Fruit fly (Drosophila melanogaster): ENCODE data around the gene CG5114.

Gene CG5114

DNA sequence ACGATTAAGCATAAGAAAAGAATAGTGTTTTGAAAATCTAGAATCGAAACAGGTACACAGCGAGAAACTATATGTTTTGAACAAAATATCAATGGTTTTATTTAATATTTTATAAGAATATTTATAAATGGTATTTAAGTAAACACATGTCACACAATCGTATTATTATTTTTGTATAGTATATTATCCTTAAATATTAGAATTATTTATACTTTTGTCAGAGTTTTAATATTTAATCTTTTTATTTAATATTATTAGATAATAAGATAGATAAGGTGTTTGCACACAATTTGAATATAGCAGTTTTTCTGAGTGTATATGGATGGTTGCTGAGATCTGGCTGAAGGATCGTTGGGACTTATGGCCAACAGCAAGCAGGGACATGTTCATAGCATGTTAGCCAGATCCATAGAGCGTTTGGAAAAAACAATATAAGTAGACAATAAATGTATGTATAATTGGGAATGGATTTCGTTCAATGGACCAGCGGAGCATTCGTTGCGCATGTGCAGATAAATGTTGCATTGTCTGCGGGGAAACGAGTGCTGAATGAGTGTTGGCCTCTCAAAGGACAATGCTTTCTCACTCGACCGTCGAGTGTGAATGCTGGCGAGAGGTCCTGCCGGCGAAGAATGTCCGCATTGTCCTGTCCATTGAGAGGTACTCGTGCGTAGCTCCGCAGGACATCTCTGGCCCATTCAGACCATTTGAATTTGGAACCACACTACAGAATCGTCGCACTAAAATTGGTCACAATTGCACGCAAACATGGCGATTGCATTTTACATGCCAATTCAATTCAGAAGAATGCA is 29.6 kb upstream of the CG5114 start (continued):
- no peak for TF ChIP-seq Doc3 (GFP tag; IDR thresholded peaks at IDR 0.05; ENCODE audit: partially characterized antibody)
- TF ChIP-seq p53 (GFP tag; optimal IDR thresholded peaks at IDR 0.05) = peak; percentile 28
- TF ChIP-seq lmd (GFP tag; IDR thresholded peaks at IDR 0.05) = no peak
- peak; percentile 12 for TF ChIP-seq phol (tag; optimal IDR thresholded peaks at IDR 0.05)
- 0 out of 2 replicates have a peak, but pooled peaks have one; percentile 17 for TF ChIP-seq CG31441 (GFP tag; IDR thresholded peaks at IDR 0.05)
- peak; percentile 64 for TF ChIP-seq zf30C (GFP tag; optimal IDR thresholded peaks at IDR 0.05)
- no peak for TF ChIP-seq Awh (GFP tag; IDR thresholded peaks at IDR 0.05)
- no peak for TF ChIP-seq sens-2 (GFP tag; IDR thresholded peaks at IDR 0.05)
- TF ChIP-seq gem (tag; optimal IDR thresholded peaks at IDR 0.05) = peak; percentile 27
- TF ChIP-seq lola (GFP tag; optimal IDR thresholded peaks at IDR 0.05) = peak in 1 of 3 experiments; percentile 51
- TF ChIP-seq CG4360 (GFP tag; IDR thresholded peaks at IDR 0.05) = no peak
- TF ChIP-seq CG1233 (GFP tag; optimal IDR thresholded peaks at IDR 0.05) = no peak
- no peak for TF ChIP-seq klu (GFP tag; IDR thresholded peaks at IDR 0.05)
- no peak for TF ChIP-seq unc-4 (GFP tag; IDR thresholded peaks at IDR 0.05; ENCODE audit: partially characterized antibody)
- TF ChIP-seq CG32532 (GFP tag; IDR thresholded peaks at IDR 0.05) = no peak
- TF ChIP-seq CG3838 (GFP tag; optimal IDR thresholded peaks at IDR 0.05) = no peak
- no peak for TF ChIP-seq prd (optimal IDR thresholded peaks at IDR 0.05)
- peak; percentile 37; the same call in 2 of the 3 replicates for TF ChIP-seq prd (GFP tag; IDR thresholded peaks at IDR 0.05)
- TF ChIP-seq Hr78 (GFP tag; optimal IDR thresholded peaks at IDR 0.05) = no peak
- peak; percentile 97 for TF ChIP-seq twi (tag; optimal IDR thresholded peaks at IDR 0.05)
- peak; percentile 9 for TF ChIP-seq CG7271 (tag; optimal IDR thresholded peaks at IDR 0.05)
- no peak for TF ChIP-seq CG13123 (GFP tag; optimal IDR thresholded peaks at IDR 0.05)
- no peak for TF ChIP-seq CG4617 (GFP tag; optimal IDR thresholded peaks at IDR 0.05; ENCODE audit: borderline replicate concordance)
- TF ChIP-seq CG12071 (GFP tag; optimal IDR thresholded peaks at IDR 0.05) = no peak
- peak; percentile 24 for TF ChIP-seq CG9727 (GFP tag; optimal IDR thresholded peaks at IDR 0.05)
- TF ChIP-seq CG43689 (GFP tag; IDR thresholded peaks at IDR 0.05) = no peak
- TF ChIP-seq Ravus (GFP tag; IDR thresholded peaks at IDR 0.05) = no peak
- 0 out of 3 replicates have a peak, but pooled peaks have one; percentile 38 for TF ChIP-seq z (GFP tag; IDR thresholded peaks at IDR 0.05)
- peak; percentile 37 for TF ChIP-seq fd102C (GFP tag; optimal IDR thresholded peaks at IDR 0.05)
- TF ChIP-seq dmrt11E (tag; optimal IDR thresholded peaks at IDR 0.05) = peak; percentile 58
- TF ChIP-seq CG10462 (GFP tag; optimal IDR thresholded peaks at IDR 0.05) = no peak
- TF ChIP-seq CG10979 (tag; optimal IDR thresholded peaks at IDR 0.05) = peak; percentile 37
- no peak for TF ChIP-seq bbx (GFP tag; IDR thresholded peaks at IDR 0.05; ENCODE audit: partially characterized antibody)
- peak; percentile 11 for TF ChIP-seq ewg (GFP tag; optimal IDR thresholded peaks at IDR 0.05)

DNA sequence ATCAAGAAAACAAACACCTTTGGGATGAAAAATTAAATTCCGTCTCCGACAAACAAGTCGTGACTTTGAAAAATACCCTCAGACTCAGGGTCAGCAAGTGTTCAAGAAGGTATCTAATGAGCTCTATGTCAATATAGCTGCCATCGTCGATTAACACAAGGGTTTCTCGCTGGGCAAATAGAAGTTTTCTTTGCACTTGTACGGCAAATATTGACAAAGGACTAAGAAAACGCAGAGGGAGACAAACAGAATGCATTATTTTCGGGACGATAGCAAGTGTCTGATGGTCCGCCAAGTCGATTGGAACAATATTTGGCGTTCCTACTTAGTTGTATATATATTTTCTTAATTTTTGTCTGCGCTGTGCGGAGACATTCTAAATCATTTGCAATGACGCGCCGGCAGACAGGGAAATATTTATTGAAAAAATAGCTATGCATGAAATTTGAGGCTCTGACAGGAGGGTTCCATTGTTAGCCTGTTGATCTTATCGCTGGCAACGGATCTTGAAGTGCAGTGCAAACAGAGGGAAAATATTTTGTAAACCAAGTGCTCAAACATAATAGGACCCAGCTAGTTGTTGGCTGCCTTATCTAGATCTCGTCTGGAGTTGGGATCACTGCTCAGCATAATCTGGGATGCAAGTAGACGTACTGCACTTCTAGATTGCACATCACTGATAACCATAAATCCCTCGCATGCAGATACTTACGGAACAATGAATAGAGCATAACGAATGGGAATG is 26.2 kb upstream of the CG5114 start:
- TF ChIP-seq ato (GFP tag; IDR thresholded peaks at IDR 0.05; ENCODE audit: partially characterized antibody) (no peak), CG30020 (tag; optimal IDR thresholded peaks at IDR 0.05) (no peak), Side (GFP tag; optimal IDR thresholded peaks at IDR 0.05) (peak; percentile 59), prd (optimal IDR thresholded peaks at IDR 0.05) (no peak), prd (GFP tag; IDR thresholded peaks at IDR 0.05) (peak; percentile 55; the same call in 2 of the 3 replicates), shn (GFP tag; optimal IDR thresholded peaks at IDR 0.05) (no peak), CG10462 (GFP tag; optimal IDR thresholded peaks at IDR 0.05) (peak; percentile 58), Hr51 (GFP tag; optimal IDR thresholded peaks at IDR 0.05) (peak in 1 of 2 experiments; percentile 35), fd96Cb (tag; optimal IDR thresholded peaks at IDR 0.05) (no peak), CoRest (tag; optimal IDR thresholded peaks at IDR 0.05) (peak; percentile 13), luna (GFP tag; optimal IDR thresholded peaks at IDR 0.05) (no peak), grn (GFP tag; optimal IDR thresholded peaks at IDR 0.05) (peak; percentile 88), tx (GFP tag; optimal IDR thresholded peaks at IDR 0.05) (no peak), Opbp (GFP tag; IDR thresholded peaks at IDR 0.05; ENCODE audit: partially characterized antibody) (no peak), CG4424 (GFP tag; optimal IDR thresholded peaks at IDR 0.05) (peak; percentile 29), CG1603 (tag; optimal IDR thresholded peaks at IDR 0.05) (peak; percentile 54), Six4 (GFP tag; optimal IDR thresholded peaks at IDR 0.05) (no peak)

Data from whole organism, embryonic.